Fruit fly (Drosophila melanogaster) whole organism, embryonic: Measurements from ENCODE around the gene Nepl12.

Experiments used
- ATbp ChIP-seq: fragments of 200-800 bp; sonication (Bioruptor generic); optimal IDR thresholded peaks from 2 replicates; lab custom pipeline; 2017; ENCODE audit warnings: missing biosample characterization, mild to moderate bottlenecking, missing genetic modification characterization, missing genetic modification reagents
- Abd-B ChIP-seq: fragments of 200-800 bp; sonication (Bioruptor generic); optimal IDR thresholded peaks from 2 replicates; lab custom pipeline; 2018; ENCODE audit warnings: missing biosample characterization, mild to moderate bottlenecking, missing genetic modification characterization, moderate library complexity
- Atf3 ChIP-seq: fragments of 200-800 bp; sonication (Bioruptor generic); optimal IDR thresholded peaks from 3 replicates; lab custom pipeline; 2016; ENCODE audit warnings: missing biosample characterization, missing genetic modification characterization
- CG1024 ChIP-seq: fragments of 200-800 bp; sonication (Bioruptor generic); IDR thresholded peaks from 2 replicates; pipeline ENCODE4 v1.3.6; 2022; ENCODE audit warnings: missing biosample characterization, missing genetic modification characterization
- CG10543 ChIP-seq: fragments of 200-800 bp; sonication (Bioruptor generic); optimal IDR thresholded peaks from 3 replicates; lab custom pipeline; 2017; ENCODE audit warnings: missing biosample characterization, mild to moderate bottlenecking, missing genetic modification characterization, moderate library complexity
- CG10654 ChIP-seq: fragments of 200-800 bp; sonication (Bioruptor generic); optimal IDR thresholded peaks from 2 replicates; lab custom pipeline; 2016; ENCODE audit warnings: missing biosample characterization, missing genetic modification characterization
- CG11247 ChIP-seq: fragments of 200-800 bp; sonication (Bioruptor generic); IDR thresholded peaks from 2 replicates; pipeline ENCODE4 v1.3.6; 2022; ENCODE audit warnings: missing biosample characterization, missing genetic modification characterization
- CG11695 ChIP-seq: fragments of 200-800 bp; sonication (Bioruptor generic); IDR thresholded peaks from 3 replicates; pipeline ENCODE4 v1.3.6; 2022; ENCODE audit warnings: missing biosample characterization, missing genetic modification characterization
- CG13123 ChIP-seq: fragments of 200-800 bp; sonication (Bioruptor generic); optimal IDR thresholded peaks from 2 replicates; lab custom pipeline; 2016; ENCODE audit warnings: missing biosample characterization, missing genetic modification characterization
- CG13424 ChIP-seq: fragments of 200-800 bp; sonication (Bioruptor generic); optimal IDR thresholded peaks from 2 replicates; lab custom pipeline; 2019; ENCODE audit warnings: missing biosample characterization, mild to moderate bottlenecking, missing genetic modification characterization, moderate library complexity
- CG14050 ChIP-seq: fragments of 200-800 bp; sonication (Bioruptor generic); IDR thresholded peaks from 3 replicates; pipeline ENCODE4 v1.3.6; 2022; ENCODE audit warnings: missing biosample characterization, missing genetic modification characterization
- CG16863 ChIP-seq: fragments of 200-800 bp; sonication (Bioruptor generic); optimal IDR thresholded peaks from 3 replicates; lab custom pipeline; 2016; ENCODE audit warnings: missing biosample characterization, missing genetic modification characterization
- CG17361 ChIP-seq: fragments of 200-800 bp; sonication (Bioruptor generic); IDR thresholded peaks from 3 replicates; pipeline ENCODE4 v1.3.6; 2022; ENCODE audit warnings: missing biosample characterization, missing genetic modification characterization
- CG17385 ChIP-seq: fragments of 200-800 bp; sonication (Bioruptor generic); optimal IDR thresholded peaks from 3 replicates; lab custom pipeline; 2018; ENCODE audit warnings: missing biosample characterization, mild to moderate bottlenecking, missing genetic modification characterization
- CG17612 ChIP-seq: fragments of 200-800 bp; sonication (Bioruptor generic); IDR thresholded peaks from 2 replicates; pipeline ENCODE4 v1.3.6; 2022; ENCODE audit warnings: missing biosample characterization, missing genetic modification characterization
- CG1832 ChIP-seq: fragments of 200-800 bp; sonication (Bioruptor generic); optimal IDR thresholded peaks from 2 replicates; lab custom pipeline; 2017; ENCODE audit warnings: missing biosample characterization, mild to moderate bottlenecking, missing genetic modification characterization, inconsistent platforms
- CG18619 ChIP-seq: fragments of 200-800 bp; sonication (Bioruptor generic); optimal IDR thresholded peaks from 3 replicates; lab custom pipeline; 2017; ENCODE audit warnings: missing biosample characterization, mild to moderate bottlenecking, missing genetic modification characterization
- CG2712 ChIP-seq: fragments of 200-800 bp; optimal IDR thresholded peaks from 3 replicates; lab custom pipeline; 2019; ENCODE audit warnings: missing biosample characterization, mild to moderate bottlenecking, missing genetic modification characterization, moderate library complexity
- CG2875 ChIP-seq: fragments of 200-800 bp; sonication (Bioruptor generic); optimal IDR thresholded peaks from 2 replicates; lab custom pipeline; 2017; ENCODE audit warnings: missing biosample characterization, mild to moderate bottlenecking, missing genetic modification characterization, missing genetic modification reagents
- CG32767 ChIP-seq: fragments of 200-800 bp; sonication (Bioruptor generic); IDR thresholded peaks from 2 replicates; pipeline ENCODE4 v1.3.6; 2022; ENCODE audit warnings: missing biosample characterization, missing genetic modification characterization
- CG3281 ChIP-seq: fragments of 200-800 bp; sonication (Bioruptor generic); optimal IDR thresholded peaks from 3 replicates; lab custom pipeline; 2017; ENCODE audit warnings: missing biosample characterization, mild to moderate bottlenecking, missing genetic modification characterization
- CG33557 ChIP-seq: fragments of 200-800 bp; sonication (Bioruptor generic); optimal IDR thresholded peaks from 2 replicates; lab custom pipeline; 2019; ENCODE audit warnings: missing biosample characterization, mild to moderate bottlenecking, missing genetic modification characterization, moderate library complexity
- CG5953 ChIP-seq: fragments of 200-800 bp; sonication (Bioruptor generic); IDR thresholded peaks from 2 replicates; pipeline ENCODE4 v1.3.6; 2022; ENCODE audit warnings: missing biosample characterization, missing genetic modification characterization
- CG6272 ChIP-seq: fragments of 200-800 bp; sonication (Bioruptor generic); IDR thresholded peaks from 2 replicates; pipeline ENCODE4 v1.3.6; 2022; ENCODE audit warnings: missing biosample characterization, missing genetic modification characterization
- CG6683 ChIP-seq: fragments of 200-800 bp; sonication (Bioruptor generic); optimal IDR thresholded peaks from 2 replicates; lab custom pipeline; 2017; ENCODE audit warnings: missing biosample characterization, mild to moderate bottlenecking, missing genetic modification characterization, missing genetic modification reagents
- CG6791 ChIP-seq: fragments of 200-800 bp; sonication (Bioruptor generic); IDR thresholded peaks from 3 replicates; pipeline ENCODE4 v1.3.6; 2022; ENCODE audit warnings: missing biosample characterization, missing genetic modification characterization; ENCODE audit not compliant: partially characterized antibody
- CG7357 ChIP-seq: fragments of 200-800 bp; sonication (Bioruptor generic); IDR thresholded peaks from 3 replicates; pipeline ENCODE4 v1.3.6; 2022; ENCODE audit warnings: missing biosample characterization, missing genetic modification characterization
- CG8359 ChIP-seq: fragments of 200-800 bp; sonication (Bioruptor generic); optimal IDR thresholded peaks from 2 replicates; lab custom pipeline; 2017; ENCODE audit warnings: missing biosample characterization, mild to moderate bottlenecking, missing genetic modification characterization, borderline replicate concordance
- CG8388 ChIP-seq: fragments of 200-800 bp; sonication (Bioruptor generic); optimal IDR thresholded peaks from 2 replicates; lab custom pipeline; 2019; ENCODE audit warnings: missing biosample characterization, mild to moderate bottlenecking, missing genetic modification characterization, moderate library complexity
- CG9876 ChIP-seq: fragments of 200-800 bp; sonication (Bioruptor generic); optimal IDR thresholded peaks from 2 replicates; lab custom pipeline; 2016; ENCODE audit warnings: missing biosample characterization, missing genetic modification characterization
- D ChIP-seq, 2 experiments: fragments of 200-800 bp in 1 of 2; fragments of >200 bp in 1 of 2; sonication (Bioruptor generic) in 1 of 2; optimal IDR thresholded peaks; 2 replicates in 1 of 2; 3 replicates in 1 of 2; lab custom pipeline; 2017; ENCODE audit warnings: mild to moderate bottlenecking in 1 of 2, missing biosample characterization in 1 of 2, missing genetic modification characterization in 1 of 2, missing genetic modification reagents in 1 of 2
- Dfd ChIP-seq, 2 experiments: fragments of >200 bp; optimal IDR thresholded peaks; 2 replicates each; lab custom pipeline; 2017; ENCODE audit warnings: missing biosample characterization in 2 of 2, missing genetic modification characterization in 2 of 2
- Dip3 ChIP-seq: fragments of 200-800 bp; sonication (Bioruptor generic); optimal IDR thresholded peaks from 3 replicates; lab custom pipeline; 2016; ENCODE audit warnings: missing biosample characterization, missing genetic modification characterization
- H2.0 ChIP-seq: fragments of 200-800 bp; sonication (Bioruptor generic); IDR thresholded peaks from 2 replicates; pipeline ENCODE4 v1.3.6; 2022; ENCODE audit warnings: missing biosample characterization, missing genetic modification characterization
- HLH3B ChIP-seq: fragments of 200-800 bp; sonication (Bioruptor generic); IDR thresholded peaks from 2 replicates; pipeline ENCODE4 v1.3.6; 2022; ENCODE audit warnings: missing biosample characterization, missing genetic modification characterization
- Hr51 ChIP-seq, 2 experiments: fragments of 200-800 bp; sonication (Bioruptor generic); optimal IDR thresholded peaks; 2 replicates in 1 of 2; 3 replicates in 1 of 2; lab custom pipeline; 2016 to 2018; ENCODE audit warnings: missing biosample characterization in 2 of 2, missing genetic modification characterization in 2 of 2, mild to moderate bottlenecking in 1 of 2, moderate library complexity in 1 of 2
- Meics ChIP-seq: fragments of 200-800 bp; sonication (Bioruptor generic); optimal IDR thresholded peaks from 2 replicates; lab custom pipeline; 2017; ENCODE audit warnings: missing biosample characterization, mild to moderate bottlenecking, missing genetic modification characterization
- Poxn ChIP-seq: fragments of 200-800 bp; sonication (Bioruptor generic); IDR thresholded peaks from 2 replicates; pipeline ENCODE4 v1.3.6; 2022; ENCODE audit warnings: missing biosample characterization, missing genetic modification characterization
- Sin3A ChIP-seq: fragments of >200 bp; optimal IDR thresholded peaks from 2 replicates; lab custom pipeline; 2018
- Usf ChIP-seq: fragments of 200-800 bp; sonication (Bioruptor generic); optimal IDR thresholded peaks from 2 replicates; lab custom pipeline; 2017; ENCODE audit warnings: missing genotype, missing biosample characterization, missing genetic modification characterization
- bbx ChIP-seq: fragments of 200-800 bp; sonication (Bioruptor generic); IDR thresholded peaks from 2 replicates; pipeline ENCODE4 v1.3.6; 2022; ENCODE audit warnings: missing biosample characterization, missing genetic modification characterization; ENCODE audit not compliant: partially characterized antibody
- cas ChIP-seq: fragments of 200-800 bp; sonication (Bioruptor generic); IDR thresholded peaks from 2 replicates; pipeline ENCODE4 v1.3.6; 2022; ENCODE audit warnings: missing biosample characterization, missing genetic modification characterization
- croc ChIP-seq: fragments of 200-800 bp; sonication (Bioruptor generic); conservative IDR thresholded peaks from 3 replicates; pipeline ENCODE4 v1.3.6; 2022; ENCODE audit warnings: missing biosample characterization, missing genetic modification characterization
- dan ChIP-seq: fragments of 200-800 bp; sonication (Bioruptor generic); IDR thresholded peaks from 2 replicates; pipeline ENCODE4 v1.3.6; 2022; ENCODE audit warnings: missing biosample characterization, missing genetic modification characterization
- dmrt11E ChIP-seq: fragments of 200-800 bp; sonication (Bioruptor generic); optimal IDR thresholded peaks from 3 replicates; lab custom pipeline; 2018; ENCODE audit warnings: missing biosample characterization, mild to moderate bottlenecking, missing genetic modification characterization, moderate library complexity
- esg ChIP-seq: fragments of 200-800 bp; sonication (Bioruptor generic); conservative IDR thresholded peaks from 2 replicates; pipeline ENCODE4 v1.3.6; 2022; ENCODE audit warnings: missing biosample characterization, missing genetic modification characterization
- ewg ChIP-seq: fragments of 200-800 bp; sonication (Bioruptor generic); optimal IDR thresholded peaks from 3 replicates; lab custom pipeline; 2017; ENCODE audit warnings: mild to moderate bottlenecking, missing biosample characterization, missing genetic modification reagents, missing genetic modification characterization
- nau ChIP-seq: fragments of 200-800 bp; sonication (Bioruptor generic); optimal IDR thresholded peaks from 3 replicates; lab custom pipeline; 2017; ENCODE audit warnings: missing biosample characterization, mild to moderate bottlenecking, missing genetic modification characterization, missing genetic modification reagents
- pb ChIP-seq: fragments of 200-800 bp; sonication (Bioruptor generic); optimal IDR thresholded peaks from 3 replicates; lab custom pipeline; 2016; ENCODE audit warnings: missing biosample characterization, missing genetic modification characterization
- row ChIP-seq: fragments of 200-800 bp; sonication (Bioruptor generic); IDR thresholded peaks from 3 replicates; pipeline ENCODE4 v1.3.6; 2022; ENCODE audit warnings: missing biosample characterization, missing genetic modification characterization
- sob ChIP-seq: fragments of 200-800 bp; sonication (Bioruptor generic); IDR thresholded peaks from 2 replicates; pipeline ENCODE4 v1.3.6; 2022; ENCODE audit warnings: missing biosample characterization, missing genetic modification characterization
- tx ChIP-seq: fragments of 200-800 bp; sonication (Bioruptor generic); optimal IDR thresholded peaks from 2 replicates; lab custom pipeline; 2016; ENCODE audit warnings: missing biosample characterization, missing genetic modification characterization

The Nepl12 gene

DNA sequence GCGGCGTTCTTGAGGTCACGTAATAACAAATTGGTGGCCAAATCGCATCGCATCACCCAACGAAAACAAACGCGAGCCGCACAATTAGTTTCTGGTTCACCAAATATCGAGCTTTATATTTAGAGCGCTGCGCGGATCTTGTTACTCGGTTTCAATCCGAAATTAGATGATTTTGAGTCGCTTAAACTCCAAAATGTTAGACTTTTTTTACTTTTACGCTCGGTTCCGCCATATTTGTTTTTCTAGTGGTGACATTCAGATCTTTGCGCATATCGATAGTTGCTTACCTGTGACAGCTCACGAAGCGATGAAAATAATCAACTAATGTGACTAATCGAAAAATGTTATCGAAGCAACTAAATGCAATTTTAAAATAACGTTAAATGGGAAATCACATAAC lies 38.0 kb upstream of the Nepl12 start, which contains the start of gene Scm (continued):
- TF ChIP-seq CG18619 (GFP tag; lab: Kevin White, UChicago) (no peak), CG10654 (GFP tag; lab: Kevin White, UChicago) (no peak), Meics (no peak), CG6791 (GFP tag; lab: Robert Waterston, UW) (peak; percentile 97), CG17361 (no peak; the same call in 2 of the 3 replicates), Usf (no peak), CG17612 (GFP tag; lab: Robert Waterston, UW) (no peak), ewg (GFP tag; lab: Kevin White, UChicago) (no peak), CG5953 (no peak), ATbp (GFP tag; lab: Kevin White, UChicago) (no peak), row (peak; percentile 54), pb (GFP tag; lab: Kevin White, UChicago) (no peak), CG2712 (tag; lab: Kevin White, UChicago) (peak; percentile 47), Hr51 (GFP tag; optimal IDR thresholded peaks at IDR 0.05; lab: Kevin White, UChicago) (no peak), CG33557 (peak; percentile 4), CG3281 (GFP tag; lab: Kevin White, UChicago) (no peak), bbx (GFP tag; lab: Robert Waterston, UW) (peak; percentile 95), CG13123 (GFP tag; lab: Kevin White, UChicago) (no peak), CG1832 (GFP tag; lab: Kevin White, UChicago) (no peak), dmrt11E (tag; lab: Kevin White, UChicago) (no peak), CG7357 (GFP tag; lab: Robert Waterston, UW) (no peak), CG8359 (GFP tag; lab: Kevin White, UChicago) (no peak), CG16863 (no peak), CG9876 (peak; percentile 1), HLH3B (GFP tag; lab: Robert Waterston, UW) (no peak), CG8388 (GFP tag; lab: Kevin White, UChicago) (no peak), Poxn (no peak), croc (GFP tag; lab: Robert Waterston, UW) (no peak), Atf3 (GFP tag; lab: Kevin White, UChicago) (no peak), nau (GFP tag; lab: Kevin White, UChicago) (no peak), Abd-B (no peak), CG11695 (GFP tag; lab: Robert Waterston, UW) (no peak), sob (GFP tag; lab: Robert Waterston, UW) (no peak), CG14050 (no peak), CG13424 (tag; lab: Kevin White, UChicago) (peak; percentile 3), D (optimal IDR thresholded peaks at IDR 0.05; lab: Kevin White, UChicago) (no peak), D (GFP tag; optimal IDR thresholded peaks at IDR 0.05; lab: Kevin White, UChicago) (no peak), Sin3A (lab: Kevin White, UChicago) (peak; percentile 15), CG17385 (GFP tag; lab: Kevin White, UChicago) (no peak), CG1024 (GFP tag; lab: Robert Waterston, UW) (no peak), tx (no peak), cas (no peak), dan (GFP tag; lab: Robert Waterston, UW) (no peak), CG6683 (GFP tag; lab: Kevin White, UChicago) (no peak), CG10543 (GFP tag; lab: Kevin White, UChicago) (no peak), Dip3 (GFP tag; lab: Kevin White, UChicago) (no peak), CG2875 (GFP tag; lab: Kevin White, UChicago) (no peak), CG32767 (GFP tag; lab: Robert Waterston, UW) (no peak), CG11247 (GFP tag; lab: Robert Waterston, UW) (no peak), esg (GFP tag; lab: Robert Waterston, UW) (no peak), CG6272 (GFP tag; lab: Robert Waterston, UW) (0 out of 2 replicates have a peak, but pooled peaks have one; percentile 35), Dfd (GFP tag; optimal IDR thresholded peaks at IDR 0.05; lab: Kevin White, UChicago) (no peak), H2.0 (GFP tag; lab: Robert Waterston, UW) (no peak)
